Worm (Caenorhabditis elegans): ENCODE results near the gene gmeb-3.

DNA sequence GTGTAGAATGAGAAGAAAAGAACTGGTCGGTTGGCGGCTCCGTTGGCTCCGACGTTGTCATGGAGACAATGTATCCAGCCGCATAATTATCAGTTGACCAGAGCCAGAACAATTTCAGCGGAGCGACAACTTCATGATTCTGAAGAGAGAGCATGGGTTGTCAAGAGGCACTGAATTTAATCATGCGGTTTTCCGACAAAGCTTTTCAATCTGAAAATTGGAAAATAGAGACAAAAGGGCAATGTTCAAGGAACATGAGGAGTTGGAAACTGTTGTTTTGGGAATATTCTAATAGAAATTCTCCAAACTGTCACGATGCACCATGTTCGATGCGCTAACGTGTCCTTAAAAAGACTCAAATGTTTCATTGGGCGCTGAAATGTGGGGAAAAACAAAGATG, 36.1 kb downstream of the gmeb-3 start, which contains the start of gene xbx-5:
- TF ChIP-seq pha-4 (tag; optimal IDR thresholded peaks at IDR 0.05) (no peak), unc-62 (GFP tag; optimal IDR thresholded peaks at IDR 0.05) (no peak), aly-2 (tag; optimal IDR thresholded peaks at IDR 0.05) (no peak), nhr-12 (tag; optimal IDR thresholded peaks at IDR 0.05) (no peak), unc-39 (tag; optimal IDR thresholded peaks at IDR 0.05) (no peak), ama-1 (optimal IDR thresholded peaks at IDR 0.05) (no peak), nhr-237 (tag; optimal IDR thresholded peaks at IDR 0.05) (no peak), nhr-23 (tag; optimal IDR thresholded peaks at IDR 0.05) (no peak), nhr-77 (tag; optimal IDR thresholded peaks at IDR 0.05) (no peak)

Data from whole organism, L3 larva.